ENCODE assay signal across 4 fruit fly cellular contexts in genomic region chr3R:8272573-8273165, dm6.
TF ChIP-seq lines count a peak whose summit lies in the region.

No protein-coding gene starts in this region.

- TF ChIP-seq CTCF in whole organism, embryonic (GFP tag; optimal IDR thresholded peaks at IDR 0.05; lab: Kevin White, UChicago) = no peak

TF ChIP-seq in whole organism, embryonic, 481 proteins besides CTCF, POLR2A, EP300 and RAD21:
- TF ChIP-seq Ets65A (GFP tag; lab: Kevin White, UChicago) = peak; percentile 27
- no peak for TF ChIP-seq CG10462 (GFP tag; optimal IDR thresholded peaks at IDR 0.05; lab: Kevin White, UChicago)

TF ChIP-seq in whole organism, prepupa, 60 proteins besides CTCF, POLR2A, EP300 and RAD21:
- TF ChIP-seq Met (GFP tag; optimal IDR thresholded peaks at IDR 0.05; lab: Kevin White, UChicago) (peak; percentile 68), CG6163 (GFP tag; IDR thresholded peaks at IDR 0.05; lab: Robert Waterston, UW) (no peak), esn (GFP tag; optimal IDR thresholded peaks at IDR 0.05; lab: Kevin White, UChicago) (peak; percentile 72), Smox (GFP tag; optimal IDR thresholded peaks at IDR 0.05; lab: Kevin White, UChicago) (peak; percentile 73), CG16779 (tag; optimal IDR thresholded peaks at IDR 0.05; lab: Kevin White, UChicago) (no peak), CG31627 (GFP tag; optimal IDR thresholded peaks at IDR 0.05; lab: Kevin White, UChicago) (peak; percentile 64), CG3919 (GFP tag; optimal IDR thresholded peaks at IDR 0.05; lab: Kevin White, UChicago) (no peak), CG15336 (GFP tag; IDR thresholded peaks at IDR 0.05; lab: Robert Waterston, UW) (no peak), Eip75B (GFP tag; optimal IDR thresholded peaks at IDR 0.05; lab: Kevin White, UChicago) (no peak), CG8632 (GFP tag; optimal IDR thresholded peaks at IDR 0.05; lab: Kevin White, UChicago) (no peak), fd85E (GFP tag; optimal IDR thresholded peaks at IDR 0.05; lab: Kevin White, UChicago) (no peak), CG6276 (GFP tag; optimal IDR thresholded peaks at IDR 0.05; lab: Kevin White, UChicago) (no peak), lz (GFP tag; optimal IDR thresholded peaks at IDR 0.05; lab: Kevin White, UChicago) (peak; percentile 65), net (GFP tag; optimal IDR thresholded peaks at IDR 0.05; lab: Kevin White, UChicago) (no peak), Ets21C (GFP tag; optimal IDR thresholded peaks at IDR 0.05; lab: Kevin White, UChicago) (peak; percentile 62), Sox14 (GFP tag; optimal IDR thresholded peaks at IDR 0.05; lab: Kevin White, UChicago) (no peak), topi (GFP tag; optimal IDR thresholded peaks at IDR 0.05; lab: Kevin White, UChicago) (peak; percentile 70), CG6792 (GFP tag; optimal IDR thresholded peaks at IDR 0.05; lab: Kevin White, UChicago) (peak; percentile 31), cyc (GFP tag; optimal IDR thresholded peaks at IDR 0.05; lab: Kevin White, UChicago) (peak; percentile 74), vri (GFP tag; optimal IDR thresholded peaks at IDR 0.05; lab: Kevin White, UChicago) (no peak), CG34406 (GFP tag; optimal IDR thresholded peaks at IDR 0.05; lab: Kevin White, UChicago) (peak; percentile 42), salr (GFP tag; optimal IDR thresholded peaks at IDR 0.05; lab: Kevin White, UChicago) (no peak), svp (GFP tag; lab: Kevin White, UChicago) (peak; percentile 100), CG11902 (GFP tag; optimal IDR thresholded peaks at IDR 0.05; lab: Kevin White, UChicago) (no peak), Eip93F (GFP tag; optimal IDR thresholded peaks at IDR 0.05; lab: Kevin White, UChicago) (no peak), Sox102F (GFP tag; optimal IDR thresholded peaks at IDR 0.05; lab: Kevin White, UChicago) (peak; percentile 75), CG9139 (GFP tag; optimal IDR thresholded peaks at IDR 0.05; lab: Kevin White, UChicago) (no peak), ss (GFP tag; optimal IDR thresholded peaks at IDR 0.05; lab: Kevin White, UChicago) (no peak), Hr39 (GFP tag; optimal IDR thresholded peaks at IDR 0.05; lab: Kevin White, UChicago) (peak; percentile 69), Ets96B (tag; optimal IDR thresholded peaks at IDR 0.05; lab: Kevin White, UChicago) (no peak)
TF ChIP-seq in whole organism, prepupa: peak in this region for 13.

TF ChIP-seq in whole organism, pupa, 21 proteins besides CTCF, POLR2A, EP300 and RAD21:
- TF ChIP-seq Snoo (tag; optimal IDR thresholded peaks at IDR 0.05; lab: Kevin White, UChicago) (peak; percentile 56), rn (GFP tag; IDR thresholded peaks at IDR 0.05; lab: Robert Waterston, UW) (no peak)
TF ChIP-seq in whole organism, pupa: peak in this region for 1.

TF ChIP-seq in whole organism, wandering third instar larva, 38 proteins besides CTCF, POLR2A, EP300 and RAD21:
- TF ChIP-seq N (GFP tag; optimal IDR thresholded peaks at IDR 0.05; lab: Kevin White, UChicago) (no peak), dsf (GFP tag; optimal IDR thresholded peaks at IDR 0.05; lab: Kevin White, UChicago; ENCODE audit: borderline replicate concordance) (no peak), Rel (GFP tag; optimal IDR thresholded peaks at IDR 0.05; lab: Kevin White, UChicago) (no peak), Rel (tag; optimal IDR thresholded peaks at IDR 0.05; lab: Kevin White, UChicago) (peak; percentile 23), fru (GFP tag; optimal IDR thresholded peaks at IDR 0.05; lab: Kevin White, UChicago) (peak; percentile 70), h (GFP tag; optimal IDR thresholded peaks at IDR 0.05; lab: Kevin White, UChicago) (peak; percentile 79), Dfd (GFP tag; optimal IDR thresholded peaks at IDR 0.05; lab: Kevin White, UChicago) (no peak), rgr (GFP tag; optimal IDR thresholded peaks at IDR 0.05; lab: Kevin White, UChicago) (peak; percentile 63), CG9705 (GFP tag; optimal IDR thresholded peaks at IDR 0.05; lab: Kevin White, UChicago) (no peak), psq (GFP tag; optimal IDR thresholded peaks at IDR 0.05; lab: Kevin White, UChicago) (peak; percentile 56), jim (GFP tag; optimal IDR thresholded peaks at IDR 0.05; lab: Kevin White, UChicago) (no peak), Sp1 (GFP tag; optimal IDR thresholded peaks at IDR 0.05; lab: Kevin White, UChicago) (peak; percentile 10), Hr78 (GFP tag; optimal IDR thresholded peaks at IDR 0.05; lab: Kevin White, UChicago) (no peak), OdsH (GFP tag; optimal IDR thresholded peaks at IDR 0.05; lab: Kevin White, UChicago) (peak; percentile 60), foxo (GFP tag; optimal IDR thresholded peaks at IDR 0.05; lab: Kevin White, UChicago) (peak in 1 of 2 experiments; percentile 69), ey (GFP tag; optimal IDR thresholded peaks at IDR 0.05; lab: Kevin White, UChicago) (peak; percentile 65), Mio (GFP tag; optimal IDR thresholded peaks at IDR 0.05; lab: Kevin White, UChicago) (no peak), pan (optimal IDR thresholded peaks at IDR 0.05; lab: Kevin White, UChicago) (no peak), HLH106 (tag; optimal IDR thresholded peaks at IDR 0.05; lab: Kevin White, UChicago) (peak; percentile 62), br (GFP tag; optimal IDR thresholded peaks at IDR 0.05; lab: Kevin White, UChicago) (peak; percentile 71)

Comparison
In these comparisons a context has a peak if more than half of its experiments do, and no peak if none do; other contexts are left out.
1. Of the 7 proteins assayed by ChIP-seq in both whole organism, embryonic and whole organism, prepupa: peak only in whole organism, embryonic: none; only in whole organism, prepupa: Hr39 and Sox102F; in both: none; in neither: 5.